ENCODE assay signal across 2 fruit fly cellular contexts in the genomic region with DNA sequence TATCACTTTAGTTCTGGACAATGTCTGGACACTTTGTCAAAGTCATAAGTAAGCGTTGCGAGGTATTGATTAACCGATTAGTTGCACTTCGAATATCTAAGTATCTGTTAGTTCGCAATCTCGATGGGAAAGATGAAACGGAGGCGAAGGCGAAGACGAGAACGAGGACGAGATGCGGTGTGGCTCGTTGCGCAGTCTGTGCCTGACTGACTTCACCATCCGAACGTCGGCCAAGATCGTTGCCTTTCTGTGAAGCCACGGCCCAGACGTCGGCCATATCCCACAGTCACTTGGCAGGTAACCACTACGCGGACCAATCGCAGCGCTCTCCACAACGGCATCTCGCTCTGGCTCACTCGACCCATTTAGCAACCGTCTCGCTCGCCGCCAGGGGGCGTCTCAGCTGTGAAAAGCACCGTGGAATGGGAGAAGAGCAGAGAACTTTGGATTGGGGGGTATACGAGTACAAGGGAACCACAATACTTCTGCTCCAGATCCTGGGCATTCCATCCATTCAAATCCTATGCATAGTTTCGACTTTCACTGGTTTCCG.
TF ChIP-seq lines count a peak whose summit lies in the region.

A gene (minus strand): TSS at position 209 of the 553 bp plus-strand sequence.

- peak; percentile 80 to 85 for TF ChIP-seq CTCF in S2 (optimal IDR thresholded peaks at IDR 0.05; lab: Kevin White, UChicago)
- peak; percentile 88 for TF ChIP-seq CTCF in whole organism, embryonic (GFP tag; optimal IDR thresholded peaks at IDR 0.05; lab: Kevin White, UChicago)

TF ChIP-seq in whole organism, embryonic, 481 proteins besides CTCF, POLR2A, EP300 and RAD21 (continues in another document):
- TF ChIP-seq nerfin-2 (GFP tag; IDR thresholded peaks at IDR 0.05; lab: Robert Waterston, UW; ENCODE audit: partially characterized antibody) = no peak
- TF ChIP-seq gfzf (GFP tag; optimal IDR thresholded peaks at IDR 0.05; lab: Kevin White, UChicago) = no peak
- peak; percentile 27; the same call in 1 of the 3 replicates for TF ChIP-seq zen2 (GFP tag; IDR thresholded peaks at IDR 0.05; lab: Robert Waterston, UW; ENCODE audit: partially characterized antibody)
- TF ChIP-seq Nf-YB (GFP tag; optimal IDR thresholded peaks at IDR 0.05; lab: Kevin White, UChicago) = peak; percentile 98
- no peak for TF ChIP-seq sens (GFP tag; lab: Kevin White, UChicago)
- TF ChIP-seq CG1832 (GFP tag; optimal IDR thresholded peaks at IDR 0.05; lab: Kevin White, UChicago) = peak; percentile 89
- no peak for TF ChIP-seq insv (GFP tag; optimal IDR thresholded peaks at IDR 0.05; lab: Kevin White, UChicago)
- TF ChIP-seq trh (GFP tag; optimal IDR thresholded peaks at IDR 0.05; lab: Kevin White, UChicago) = no peak
- TF ChIP-seq HLH3B (GFP tag; IDR thresholded peaks at IDR 0.05; lab: Robert Waterston, UW) = no peak
- no peak for TF ChIP-seq CG8281 (tag; optimal IDR thresholded peaks at IDR 0.05; lab: Kevin White, UChicago)
- no peak for TF ChIP-seq CG4360 (GFP tag; IDR thresholded peaks at IDR 0.05; lab: Robert Waterston, UW)
- no peak for TF ChIP-seq Side (GFP tag; optimal IDR thresholded peaks at IDR 0.05; lab: Kevin White, UChicago)
- TF ChIP-seq Mad (GFP tag; optimal IDR thresholded peaks at IDR 0.05; lab: Kevin White, UChicago) = no peak
- TF ChIP-seq CG17829 (tag; optimal IDR thresholded peaks at IDR 0.05; lab: Kevin White, UChicago) = peak; percentile 2
- TF ChIP-seq Nf-YA (GFP tag; IDR thresholded peaks at IDR 0.05; lab: Robert Waterston, UW) = peak; percentile 86
- TF ChIP-seq tap (tag; optimal IDR thresholded peaks at IDR 0.05; lab: Kevin White, UChicago) = no peak
- TF ChIP-seq Fer1 (GFP tag; optimal IDR thresholded peaks at IDR 0.05; lab: Kevin White, UChicago) = no peak
- TF ChIP-seq CG10979 (tag; optimal IDR thresholded peaks at IDR 0.05; lab: Kevin White, UChicago) = no peak
- TF ChIP-seq Dip2 (GFP tag; IDR thresholded peaks at IDR 0.05; lab: Robert Waterston, UW) = no peak
- no peak for TF ChIP-seq Oli (tag; optimal IDR thresholded peaks at IDR 0.05; lab: Kevin White, UChicago)
- TF ChIP-seq CG11398 (GFP tag; optimal IDR thresholded peaks at IDR 0.05; lab: Kevin White, UChicago) = no peak
- TF ChIP-seq CG42726 (GFP tag; IDR thresholded peaks at IDR 0.05; lab: Robert Waterston, UW; ENCODE audit: partially characterized antibody) = no peak
- no peak for TF ChIP-seq gce (GFP tag; IDR thresholded peaks at IDR 0.05; lab: Robert Waterston, UW)
- no peak for TF ChIP-seq CG8359 (GFP tag; optimal IDR thresholded peaks at IDR 0.05; lab: Kevin White, UChicago; ENCODE audit: borderline replicate concordance)
- TF ChIP-seq CG4404 (GFP tag; IDR thresholded peaks at IDR 0.05; lab: Robert Waterston, UW) = no peak
- TF ChIP-seq wor (GFP tag; IDR thresholded peaks at IDR 0.05; lab: Robert Waterston, UW) = no peak
- TF ChIP-seq D19A (tag; optimal IDR thresholded peaks at IDR 0.05; lab: Kevin White, UChicago) = no peak
- TF ChIP-seq Med (GFP tag; lab: Kevin White, UChicago) = no peak
- no peak for TF ChIP-seq CG6272 (GFP tag; IDR thresholded peaks at IDR 0.05; lab: Robert Waterston, UW)
- no peak for TF ChIP-seq kay (GFP tag; optimal IDR thresholded peaks at IDR 0.05; lab: Kevin White, UChicago)
- no peak for TF ChIP-seq ham (GFP tag; IDR thresholded peaks at IDR 0.05; lab: Robert Waterston, UW)
- peak; percentile 97 for TF ChIP-seq Nf-YC (tag; optimal IDR thresholded peaks at IDR 0.05; lab: Kevin White, UChicago)
- TF ChIP-seq ap (GFP tag; IDR thresholded peaks at IDR 0.05; lab: Robert Waterston, UW) = no peak
- TF ChIP-seq CG34224 (GFP tag; IDR thresholded peaks at IDR 0.05; lab: Robert Waterston, UW; ENCODE audit: partially characterized antibody) = no peak
- no peak for TF ChIP-seq CG1602 (GFP tag; optimal IDR thresholded peaks at IDR 0.05; lab: Kevin White, UChicago)
- TF ChIP-seq gem (tag; optimal IDR thresholded peaks at IDR 0.05; lab: Kevin White, UChicago) = no peak
- no peak for TF ChIP-seq crol (GFP tag; IDR thresholded peaks at IDR 0.05; lab: Robert Waterston, UW)
- no peak for TF ChIP-seq CG9437 (GFP tag; optimal IDR thresholded peaks at IDR 0.05; lab: Kevin White, UChicago)
- TF ChIP-seq CG8765 (GFP tag; IDR thresholded peaks at IDR 0.05; lab: Robert Waterston, UW) = no peak
- no peak for TF ChIP-seq MBD-R2 (GFP tag; IDR thresholded peaks at IDR 0.05; lab: Robert Waterston, UW)
- no peak for TF ChIP-seq CG10321 (GFP tag; IDR thresholded peaks at IDR 0.05; lab: Robert Waterston, UW)
- TF ChIP-seq dmrt11E (tag; optimal IDR thresholded peaks at IDR 0.05; lab: Kevin White, UChicago) = no peak
- TF ChIP-seq pnt (GFP tag; optimal IDR thresholded peaks at IDR 0.05; lab: Kevin White, UChicago) = no peak
- no peak for TF ChIP-seq Spps (tag; optimal IDR thresholded peaks at IDR 0.05; lab: Kevin White, UChicago)
- TF ChIP-seq E2f2 (GFP tag; IDR thresholded peaks at IDR 0.05; lab: Robert Waterston, UW) = no peak
- peak; percentile 76 for TF ChIP-seq CG15479 (GFP tag; optimal IDR thresholded peaks at IDR 0.05; lab: Kevin White, UChicago)
- TF ChIP-seq chinmo (GFP tag; IDR thresholded peaks at IDR 0.05; lab: Robert Waterston, UW; ENCODE audit: partially characterized antibody) = 0 out of 4 replicates have a peak, but pooled peaks have one; percentile 36
- TF ChIP-seq Myb (GFP tag; optimal IDR thresholded peaks at IDR 0.05; lab: Kevin White, UChicago) = no peak
- no peak for TF ChIP-seq CG14860 (GFP tag; IDR thresholded peaks at IDR 0.05; lab: Robert Waterston, UW; ENCODE audit: partially characterized antibody)
- TF ChIP-seq Dfd (GFP tag; optimal IDR thresholded peaks at IDR 0.05; lab: Kevin White, UChicago) = no peak
- TF ChIP-seq Ets65A (GFP tag; lab: Kevin White, UChicago) = no peak
- TF ChIP-seq CG18011 (GFP tag; optimal IDR thresholded peaks at IDR 0.05; lab: Kevin White, UChicago) = no peak
- no peak for TF ChIP-seq sima (GFP tag; optimal IDR thresholded peaks at IDR 0.05; lab: Kevin White, UChicago)
- TF ChIP-seq Dll (GFP tag; IDR thresholded peaks at IDR 0.05; lab: Robert Waterston, UW; ENCODE audit: partially characterized antibody) = peak; percentile 39; the same call in 1 of the 4 replicates
- TF ChIP-seq Ssrp (tag; optimal IDR thresholded peaks at IDR 0.05; lab: Kevin White, UChicago) = no peak
- TF ChIP-seq abd-A (tag; optimal IDR thresholded peaks at IDR 0.05; lab: Kevin White, UChicago) = no peak
- TF ChIP-seq run (tag; optimal IDR thresholded peaks at IDR 0.05; lab: Kevin White, UChicago) = no peak
- TF ChIP-seq odd (GFP tag; optimal IDR thresholded peaks at IDR 0.05; lab: Kevin White, UChicago) = no peak
- TF ChIP-seq nmo (GFP tag; optimal IDR thresholded peaks at IDR 0.05; lab: Kevin White, UChicago) = no peak
- no peak for TF ChIP-seq CG3407 (GFP tag; optimal IDR thresholded peaks at IDR 0.05; lab: Kevin White, UChicago)
- no peak for TF ChIP-seq hbn (GFP tag; IDR thresholded peaks at IDR 0.05; lab: Robert Waterston, UW; ENCODE audit: partially characterized antibody)
- TF ChIP-seq NC2α (GFP tag; optimal IDR thresholded peaks at IDR 0.05; lab: Kevin White, UChicago) = no peak
- TF ChIP-seq fd102C (GFP tag; optimal IDR thresholded peaks at IDR 0.05; lab: Kevin White, UChicago) = no peak
- no peak for TF ChIP-seq Bgb (GFP tag; IDR thresholded peaks at IDR 0.05; lab: Robert Waterston, UW; ENCODE audit: partially characterized antibody)
- TF ChIP-seq Hey (tag; optimal IDR thresholded peaks at IDR 0.05; lab: Kevin White, UChicago) = no peak
- no peak for TF ChIP-seq HmgD (GFP tag; optimal IDR thresholded peaks at IDR 0.05; lab: Kevin White, UChicago)
- no peak for TF ChIP-seq CG9215 (GFP tag; IDR thresholded peaks at IDR 0.05; lab: Robert Waterston, UW)
- no peak for TF ChIP-seq CG4820 (GFP tag; optimal IDR thresholded peaks at IDR 0.05; lab: Kevin White, UChicago)
- no peak for TF ChIP-seq stc (GFP tag; IDR thresholded peaks at IDR 0.05; lab: Robert Waterston, UW)
- no peak for TF ChIP-seq CG13894 (tag; optimal IDR thresholded peaks at IDR 0.05; lab: Kevin White, UChicago)
- no peak for TF ChIP-seq peb (GFP tag; IDR thresholded peaks at IDR 0.05; lab: Robert Waterston, UW)
- no peak for TF ChIP-seq aop (GFP tag; IDR thresholded peaks at IDR 0.05; lab: Robert Waterston, UW)
- TF ChIP-seq CG17328 (GFP tag; IDR thresholded peaks at IDR 0.05; lab: Robert Waterston, UW) = no peak
- no peak for TF ChIP-seq Gug (GFP tag; IDR thresholded peaks at IDR 0.05; lab: Robert Waterston, UW)
- TF ChIP-seq ewg (GFP tag; optimal IDR thresholded peaks at IDR 0.05; lab: Kevin White, UChicago) = no peak
- TF ChIP-seq fru (optimal IDR thresholded peaks at IDR 0.05; lab: Kevin White, UChicago) = no peak
- no peak for TF ChIP-seq slp2 (GFP tag; optimal IDR thresholded peaks at IDR 0.05; lab: Kevin White, UChicago)
- TF ChIP-seq Doc2 (GFP tag; IDR thresholded peaks at IDR 0.05; lab: Robert Waterston, UW) = no peak
- TF ChIP-seq pb (GFP tag; optimal IDR thresholded peaks at IDR 0.05; lab: Kevin White, UChicago) = no peak
- no peak for TF ChIP-seq jigr1 (GFP tag; IDR thresholded peaks at IDR 0.05; lab: Robert Waterston, UW)
- no peak for TF ChIP-seq prd (optimal IDR thresholded peaks at IDR 0.05; lab: Kevin White, UChicago)
- peak; percentile 50; the same call in 1 of the 3 replicates for TF ChIP-seq prd (GFP tag; IDR thresholded peaks at IDR 0.05; lab: Robert Waterston, UW)
- no peak for TF ChIP-seq lola (GFP tag; optimal IDR thresholded peaks at IDR 0.05; lab: Kevin White, UChicago)
- TF ChIP-seq tgo (GFP tag; IDR thresholded peaks at IDR 0.05; lab: Robert Waterston, UW) = no peak
- no peak for TF ChIP-seq schlank (tag; optimal IDR thresholded peaks at IDR 0.05; lab: Kevin White, UChicago)
- TF ChIP-seq CG7357 (GFP tag; IDR thresholded peaks at IDR 0.05; lab: Robert Waterston, UW) = no peak
- no peak for TF ChIP-seq HLHmδ (GFP tag; optimal IDR thresholded peaks at IDR 0.05; lab: Kevin White, UChicago)
- TF ChIP-seq Sry-δ (GFP tag; optimal IDR thresholded peaks at IDR 0.05; lab: Kevin White, UChicago) = no peak
